Fruit fly (Drosophila melanogaster): Measurements from ENCODE around the gene crim.

The crim gene

DNA sequence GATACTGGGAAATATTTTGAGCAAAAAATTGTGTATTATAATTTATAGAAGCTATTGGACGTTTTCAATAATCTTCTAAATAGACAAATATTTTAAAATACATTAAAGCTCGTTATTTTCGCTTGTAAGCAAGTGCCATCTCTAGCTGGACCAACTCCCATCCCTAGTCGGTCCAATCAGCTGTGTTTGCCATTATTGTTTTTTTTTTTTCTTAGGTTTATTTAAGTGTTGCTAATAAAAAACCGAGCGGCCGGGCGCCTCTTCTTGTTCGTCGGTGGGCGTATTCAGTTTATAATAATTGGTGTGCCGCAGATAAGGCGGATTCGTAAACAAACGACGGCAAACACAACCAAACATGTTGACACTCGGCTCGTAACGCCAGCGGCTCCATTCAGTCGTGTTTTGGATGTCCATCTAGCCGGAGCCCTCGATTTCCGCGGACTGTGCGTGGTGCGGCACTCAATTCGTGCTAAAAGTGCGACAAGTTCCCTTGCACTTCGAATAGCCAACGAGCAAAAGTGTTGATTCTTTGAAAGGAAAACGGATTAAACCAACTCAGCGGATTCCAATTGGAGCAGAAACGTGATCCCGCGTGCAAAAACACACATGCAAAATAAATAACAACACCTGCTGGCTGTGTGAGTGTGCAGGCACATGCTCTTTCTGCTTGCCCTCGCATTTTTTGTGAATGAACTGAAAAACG, 27.2 kb downstream of the crim start, which contains the start of gene Sugb (continued):
- TF ChIP-seq tna (GFP tag; IDR thresholded peaks at IDR 0.05; ENCODE audit: partially characterized antibody) (no peak), Six4 (GFP tag; optimal IDR thresholded peaks at IDR 0.05) (no peak), Mad (GFP tag; optimal IDR thresholded peaks at IDR 0.05) (peak; percentile 67), Atf3 (GFP tag; optimal IDR thresholded peaks at IDR 0.05) (peak; percentile 5), Fer3 (tag; optimal IDR thresholded peaks at IDR 0.05) (peak; percentile 65), NC2β (GFP tag; optimal IDR thresholded peaks at IDR 0.05) (no peak), HmgZ (tag; optimal IDR thresholded peaks at IDR 0.05) (peak; percentile 63), Hand (GFP tag; optimal IDR thresholded peaks at IDR 0.05) (peak; percentile 37), CG1832 (GFP tag; optimal IDR thresholded peaks at IDR 0.05) (no peak), Mrtf (GFP tag; IDR thresholded peaks at IDR 0.05) (no peak), jumu (GFP tag; optimal IDR thresholded peaks at IDR 0.05) (peak; percentile 5), CG32532 (GFP tag; IDR thresholded peaks at IDR 0.05) (peak; percentile 69), mirr (GFP tag; optimal IDR thresholded peaks at IDR 0.05) (peak; percentile 61), pum (GFP tag; optimal IDR thresholded peaks at IDR 0.05) (peak; percentile 49), ash1 (GFP tag; optimal IDR thresholded peaks at IDR 0.05) (no peak), CG6854 (GFP tag; optimal IDR thresholded peaks at IDR 0.05) (peak; percentile 66), vfl (GFP tag; optimal IDR thresholded peaks at IDR 0.05) (peak; percentile 15), Chrac-16 (GFP tag; optimal IDR thresholded peaks at IDR 0.05) (peak; percentile 41), CG33213 (GFP tag; optimal IDR thresholded peaks at IDR 0.05) (peak; percentile 24), zf30C (GFP tag; optimal IDR thresholded peaks at IDR 0.05) (no peak), Tbp (GFP tag; optimal IDR thresholded peaks at IDR 0.05) (no peak), Blimp-1 (GFP tag; optimal IDR thresholded peaks at IDR 0.05) (peak; percentile 26), Usf (GFP tag; optimal IDR thresholded peaks at IDR 0.05) (no peak), tap (tag; optimal IDR thresholded peaks at IDR 0.05) (no peak), tin (GFP tag; optimal IDR thresholded peaks at IDR 0.05) (peak; percentile 50), CG1024 (GFP tag; IDR thresholded peaks at IDR 0.05) (no peak), Poxn (GFP tag; IDR thresholded peaks at IDR 0.05) (no peak), CG18599 (GFP tag; optimal IDR thresholded peaks at IDR 0.05) (peak; percentile 83), Taf1 (GFP tag; IDR thresholded peaks at IDR 0.05) (no peak), dimm (GFP tag; IDR thresholded peaks at IDR 0.05) (no peak), CG30020 (tag; optimal IDR thresholded peaks at IDR 0.05) (no peak), pb (GFP tag; optimal IDR thresholded peaks at IDR 0.05) (peak; percentile 47), CG11093 (GFP tag; IDR thresholded peaks at IDR 0.05) (no peak), CG13123 (GFP tag; optimal IDR thresholded peaks at IDR 0.05) (no peak), CG11247 (GFP tag; IDR thresholded peaks at IDR 0.05) (peak; percentile 36; the same call in 1 of the 2 replicates), gem (tag; optimal IDR thresholded peaks at IDR 0.05) (peak; percentile 77), mam (GFP tag; optimal IDR thresholded peaks at IDR 0.05) (peak; percentile 79), CG7786 (GFP tag; optimal IDR thresholded peaks at IDR 0.05) (peak; percentile 65), CG17385 (GFP tag; optimal IDR thresholded peaks at IDR 0.05) (peak; percentile 61), CG34224 (GFP tag; IDR thresholded peaks at IDR 0.05; ENCODE audit: partially characterized antibody) (peak; percentile 72), amos (GFP tag; IDR thresholded peaks at IDR 0.05; ENCODE audit: partially characterized antibody) (peak; percentile 65; the same call in 1 of the 2 replicates), CG11456 (GFP tag; IDR thresholded peaks at IDR 0.05) (no peak), Optix (GFP tag; IDR thresholded peaks at IDR 0.05) (no peak; the same call in 2 of the 3 replicates), CG4820 (GFP tag; optimal IDR thresholded peaks at IDR 0.05) (no peak), danr (GFP tag; IDR thresholded peaks at IDR 0.05) (no peak), sens (GFP tag) (peak; percentile 92), dysf (GFP tag; IDR thresholded peaks at IDR 0.05) (peak; percentile 66; the same call in 1 of the 3 replicates), CG10654 (GFP tag; optimal IDR thresholded peaks at IDR 0.05) (peak; percentile 33), gcm (GFP tag; optimal IDR thresholded peaks at IDR 0.05) (peak; percentile 59), CG18262 (tag; optimal IDR thresholded peaks at IDR 0.05) (peak; percentile 24)

All from whole organism, embryonic.